Fruit fly (Drosophila melanogaster) Kc167 (cell line): Measurements from ENCODE around the gene Sf3a1.

ENCODE experiments used
- Myc ChIP-seq: fragments of >200 bp; optimal IDR thresholded peaks from 2 replicates; lab custom pipeline; 2017; ENCODE audit warnings: missing external identifiers
- Sin3A ChIP-seq: fragments of >200 bp; optimal IDR thresholded peaks from 2 replicates; lab custom pipeline; 2018; ENCODE audit warnings: missing external identifiers
- h ChIP-seq: fragments of >200 bp; optimal IDR thresholded peaks from 3 replicates; lab custom pipeline; 2018; ENCODE audit warnings: missing external identifiers
- insv ChIP-seq: fragments of >200 bp; optimal IDR thresholded peaks from 3 replicates; lab custom pipeline; 2018; ENCODE audit warnings: missing external identifiers
- psq ChIP-seq: fragments of >200 bp; optimal IDR thresholded peaks from 2 replicates; lab custom pipeline; 2017; ENCODE audit warnings: missing external identifiers
- ttk ChIP-seq: sonication (Bioruptor generic); optimal IDR thresholded peaks from 2 replicates; lab custom pipeline; 2017; ENCODE audit warnings: missing external identifiers

dm6 chr3R:17043570-17043923 is 41.4 kb upstream of the Sf3a1 start:
- TF ChIP-seq Myc (lab: Kevin White, UChicago) (no peak), insv (lab: Kevin White, UChicago) (no peak), psq (lab: Kevin White, UChicago) (no peak), h (lab: Kevin White, UChicago) (no peak), Sin3A (lab: Kevin White, UChicago) (no peak), ttk (lab: Kevin White, UChicago) (no peak)
